Fruit fly (Drosophila melanogaster): ENCODE measurements around the gene CG46525.

Gene CG46525

DNA sequence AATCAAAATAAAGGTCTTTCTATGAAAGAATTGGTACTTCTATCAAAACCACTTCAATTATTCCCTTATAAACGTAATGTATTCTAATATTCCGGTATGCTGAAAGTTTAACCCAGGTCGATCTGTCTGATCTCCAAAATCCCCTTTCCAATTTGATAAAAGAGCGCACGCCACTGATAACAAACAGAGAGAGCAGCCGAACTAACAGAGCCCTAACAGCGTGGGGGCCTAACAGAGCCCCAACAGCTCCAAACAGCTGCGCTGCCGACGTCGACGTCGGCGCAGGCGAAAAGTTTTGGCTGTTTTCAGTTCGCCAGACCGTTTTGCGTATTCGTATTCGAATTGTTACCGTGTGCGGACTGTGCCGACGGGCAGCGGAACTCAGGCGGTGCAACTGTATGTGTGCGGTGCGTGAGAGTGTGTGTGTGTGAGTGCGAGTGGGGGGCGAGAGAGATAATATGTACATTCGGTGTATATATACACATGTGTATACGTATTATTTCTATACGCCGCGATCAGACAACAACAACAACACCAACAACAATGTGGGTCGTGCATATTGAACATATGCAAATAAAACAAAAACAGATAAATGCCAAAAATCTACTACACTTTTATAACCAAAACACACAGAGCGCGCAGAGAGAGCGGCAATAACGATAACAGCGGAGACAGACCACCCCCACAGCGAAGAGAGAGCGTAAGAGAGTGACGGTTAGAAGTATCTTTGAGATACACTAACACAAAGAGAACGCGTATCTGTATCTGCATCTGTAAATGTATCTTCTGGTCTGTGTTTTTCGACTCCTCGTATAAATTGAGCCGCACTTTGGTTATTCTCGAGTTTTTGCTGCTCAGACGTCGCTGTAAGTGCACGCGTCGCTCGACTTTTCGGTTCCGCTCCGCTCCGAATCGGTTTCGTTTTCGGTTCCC lies 12.0 kb downstream of the CG46525 start, which contains the start of gene Oatp74D (continued):
- peak; percentile 99 for TF ChIP-seq cg (GFP tag; optimal IDR thresholded peaks at IDR 0.05)
- no peak for TF ChIP-seq luna (GFP tag; optimal IDR thresholded peaks at IDR 0.05)
- TF ChIP-seq tgo (GFP tag; IDR thresholded peaks at IDR 0.05), result 0 out of 3 replicates have a peak, but pooled peaks have one; percentile 16
- TF ChIP-seq jigr1 (GFP tag; IDR thresholded peaks at IDR 0.05), result no peak
- TF ChIP-seq CoRest (tag; optimal IDR thresholded peaks at IDR 0.05), result peak; percentile 16
- peak; percentile 88 for TF ChIP-seq mirr (GFP tag; optimal IDR thresholded peaks at IDR 0.05)
- TF ChIP-seq pita (GFP tag; optimal IDR thresholded peaks at IDR 0.05), result no peak
- TF ChIP-seq gcm (GFP tag; optimal IDR thresholded peaks at IDR 0.05), result peak; percentile 25
- no peak for TF ChIP-seq cas (GFP tag; IDR thresholded peaks at IDR 0.05)
- TF ChIP-seq Bdp1 (GFP tag; optimal IDR thresholded peaks at IDR 0.05), result no peak
- peak; percentile 64 for TF ChIP-seq nerfin-1 (tag; optimal IDR thresholded peaks at IDR 0.05)
- peak; percentile 26; the same call in 1 of the 2 replicates for TF ChIP-seq Xrp1 (GFP tag; IDR thresholded peaks at IDR 0.05)
- peak; percentile 16; the same call in 1 of the 2 replicates for TF ChIP-seq sisA (GFP tag; IDR thresholded peaks at IDR 0.05)
- TF ChIP-seq Sry-δ (GFP tag; optimal IDR thresholded peaks at IDR 0.05), result peak; percentile 14
- TF ChIP-seq fru (optimal IDR thresholded peaks at IDR 0.05), result no peak
- peak; percentile 87 for TF ChIP-seq pros (GFP tag; optimal IDR thresholded peaks at IDR 0.05)
- TF ChIP-seq CG2199 (GFP tag; IDR thresholded peaks at IDR 0.05), result peak; percentile 90
- peak; percentile 35 for TF ChIP-seq CG6765 (GFP tag; optimal IDR thresholded peaks at IDR 0.05)
- peak; percentile 83 for TF ChIP-seq Jarid2 (GFP tag; optimal IDR thresholded peaks at IDR 0.05)
- TF ChIP-seq zen2 (GFP tag; IDR thresholded peaks at IDR 0.05; ENCODE audit: partially characterized antibody), result no peak; the same call in 2 of the 3 replicates
- TF ChIP-seq Atf6 (GFP tag; IDR thresholded peaks at IDR 0.05), result peak; percentile 31
- TF ChIP-seq Xbp1 (GFP tag; optimal IDR thresholded peaks at IDR 0.05), result peak; percentile 50
- TF ChIP-seq her (GFP tag; optimal IDR thresholded peaks at IDR 0.05), result peak; percentile 60
- TF ChIP-seq Ssrp (tag; optimal IDR thresholded peaks at IDR 0.05), result no peak
- TF ChIP-seq slbo (GFP tag; IDR thresholded peaks at IDR 0.05), result peak; percentile 69
- no peak; the same call in 2 of the 3 replicates for TF ChIP-seq CG17361 (GFP tag; IDR thresholded peaks at IDR 0.05)
- TF ChIP-seq mam (GFP tag; optimal IDR thresholded peaks at IDR 0.05), result peak; percentile 64
- peak; percentile 29 for TF ChIP-seq CG15514 (GFP tag; optimal IDR thresholded peaks at IDR 0.05)
- TF ChIP-seq bigmax (GFP tag; optimal IDR thresholded peaks at IDR 0.05), result peak; percentile 19
- TF ChIP-seq Sry-β (GFP tag; optimal IDR thresholded peaks at IDR 0.05), result peak; percentile 31
- peak; percentile 83 for TF ChIP-seq Med (GFP tag)
- no peak for TF ChIP-seq CG10979 (tag; optimal IDR thresholded peaks at IDR 0.05)
- TF ChIP-seq Hand (GFP tag; optimal IDR thresholded peaks at IDR 0.05), result peak; percentile 70
- TF ChIP-seq CG1647 (GFP tag; optimal IDR thresholded peaks at IDR 0.05), result peak; percentile 13
- peak; percentile 61 for TF ChIP-seq odd (GFP tag; optimal IDR thresholded peaks at IDR 0.05)
- TF ChIP-seq CG16779 (GFP tag; IDR thresholded peaks at IDR 0.05), result 0 out of 2 replicates have a peak, but pooled peaks have one; percentile 35
- no peak for TF ChIP-seq sima (GFP tag; optimal IDR thresholded peaks at IDR 0.05)
- TF ChIP-seq repo (GFP tag; optimal IDR thresholded peaks at IDR 0.05), result no peak
- TF ChIP-seq CG3838 (GFP tag; optimal IDR thresholded peaks at IDR 0.05), result peak; percentile 41
- TF ChIP-seq scrt (GFP tag; optimal IDR thresholded peaks at IDR 0.05), result peak; percentile 39
- peak; percentile 2 for TF ChIP-seq CG12391 (tag; optimal IDR thresholded peaks at IDR 0.05)
- peak; percentile 1 for TF ChIP-seq dm (GFP tag; optimal IDR thresholded peaks at IDR 0.05)
- no peak for TF ChIP-seq fd3F (GFP tag; optimal IDR thresholded peaks at IDR 0.05)
- peak; percentile 67 for TF ChIP-seq lilli (GFP tag; optimal IDR thresholded peaks at IDR 0.05)
- TF ChIP-seq wor (GFP tag; IDR thresholded peaks at IDR 0.05), result no peak
- TF ChIP-seq nmo (GFP tag; optimal IDR thresholded peaks at IDR 0.05), result peak; percentile 25
- no peak for TF ChIP-seq vfl (GFP tag; optimal IDR thresholded peaks at IDR 0.05)
- TF ChIP-seq CG11560 (tag; IDR thresholded peaks at IDR 0.05), result no peak
- peak; percentile 4 for TF ChIP-seq pzg (GFP tag; optimal IDR thresholded peaks at IDR 0.05)
